Fruit fly (Drosophila melanogaster) Kc167 (cell line): ENCODE data around the gene nAChRalpha1.

Source experiments
- Myc ChIP-seq: fragments of >200 bp; optimal IDR thresholded peaks from 2 replicates; lab custom pipeline; 2017; ENCODE audit warnings: missing external identifiers
- Sin3A ChIP-seq: fragments of >200 bp; optimal IDR thresholded peaks from 2 replicates; lab custom pipeline; 2018; ENCODE audit warnings: missing external identifiers
- h ChIP-seq: fragments of >200 bp; optimal IDR thresholded peaks from 3 replicates; lab custom pipeline; 2018; ENCODE audit warnings: missing external identifiers
- insv ChIP-seq: fragments of >200 bp; optimal IDR thresholded peaks from 3 replicates; lab custom pipeline; 2018; ENCODE audit warnings: missing external identifiers
- psq ChIP-seq: fragments of >200 bp; optimal IDR thresholded peaks from 2 replicates; lab custom pipeline; 2017; ENCODE audit warnings: missing external identifiers
- ttk ChIP-seq: sonication (Bioruptor generic); optimal IDR thresholded peaks from 2 replicates; lab custom pipeline; 2017; ENCODE audit warnings: missing external identifiers

Gene nAChRalpha1

dm6 chr3R:24457057-24457456, at the start of gene nAChRalpha1:
nAChRalpha1 (minus strand) TSS chr3R:24457157.
- TF ChIP-seq insv (lab: Kevin White, UChicago) (no peak), psq (lab: Kevin White, UChicago) (no peak), Sin3A (no peak), Myc (lab: Kevin White, UChicago) (no peak), ttk (lab: Kevin White, UChicago) (no peak), h (lab: Kevin White, UChicago) (no peak)

- TF ChIP-seq Myc (lab: Kevin White, UChicago) = no peak
Measured at dm6 chr3R:24503627-24504026, 46.7 kb upstream of the nAChRalpha1 start.

dm6 chr3R:24496084-24496483, 39.1 kb upstream of the nAChRalpha1 start:
- TF ChIP-seq Myc (lab: Kevin White, UChicago) = no peak
- no peak for TF ChIP-seq ttk (lab: Kevin White, UChicago)
- TF ChIP-seq psq (lab: Kevin White, UChicago) = no peak
- TF ChIP-seq h (lab: Kevin White, UChicago) = no peak
- TF ChIP-seq insv (lab: Kevin White, UChicago) = no peak
- TF ChIP-seq Sin3A = no peak

dm6 chr3R:24484990-24485478, 28.1 kb upstream of the nAChRalpha1 start, which contains the start of gene nAChRalpha2:
nAChRalpha2 (plus strand) TSS chr3R:24485428.
- no peak for TF ChIP-seq insv (lab: Kevin White, UChicago)
- TF ChIP-seq h (lab: Kevin White, UChicago) = no peak
- TF ChIP-seq Myc (lab: Kevin White, UChicago) = no peak
- TF ChIP-seq psq (lab: Kevin White, UChicago) = no peak
- TF ChIP-seq ttk (lab: Kevin White, UChicago) = no peak
- TF ChIP-seq Sin3A = no peak

dm6 chr3R:24481040-24481439, 24.1 kb upstream of the nAChRalpha1 start:
- TF ChIP-seq Myc (lab: Kevin White, UChicago) (no peak), h (lab: Kevin White, UChicago) (no peak), insv (lab: Kevin White, UChicago) (no peak), psq (lab: Kevin White, UChicago) (no peak)

dm6 chr3R:24474760-24475159, 17.8 kb upstream of the nAChRalpha1 start:
- TF ChIP-seq psq (lab: Kevin White, UChicago) = no peak
- TF ChIP-seq ttk (lab: Kevin White, UChicago) = no peak
- no peak for TF ChIP-seq h (lab: Kevin White, UChicago)
- TF ChIP-seq Sin3A = no peak
- no peak for TF ChIP-seq Myc (lab: Kevin White, UChicago)
- no peak for TF ChIP-seq insv (lab: Kevin White, UChicago)

dm6 chr3R:24469097-24469496, 12.1 kb upstream of the nAChRalpha1 start, which contains the start of gene CG31128:
CG31128 (plus strand) TSS chr3R:24469397.
- no peak for TF ChIP-seq h (lab: Kevin White, UChicago)
- TF ChIP-seq ttk (lab: Kevin White, UChicago) = no peak
- TF ChIP-seq Myc (lab: Kevin White, UChicago) = no peak
- no peak for TF ChIP-seq psq (lab: Kevin White, UChicago)
- TF ChIP-seq insv (lab: Kevin White, UChicago) = no peak
- TF ChIP-seq Sin3A = no peak

- no peak for TF ChIP-seq h (lab: Kevin White, UChicago)
- no peak for TF ChIP-seq insv (lab: Kevin White, UChicago)
- TF ChIP-seq Sin3A = no peak
- TF ChIP-seq psq (lab: Kevin White, UChicago) = no peak
- no peak for TF ChIP-seq Myc (lab: Kevin White, UChicago)
- no peak for TF ChIP-seq ttk (lab: Kevin White, UChicago)
Measured at dm6 chr3R:24467237-24467636, 10.3 kb upstream of the nAChRalpha1 start.

- no peak for TF ChIP-seq insv (lab: Kevin White, UChicago)
- TF ChIP-seq h (lab: Kevin White, UChicago) = no peak
- no peak for TF ChIP-seq ttk (lab: Kevin White, UChicago)
- no peak for TF ChIP-seq Sin3A
- TF ChIP-seq Myc (lab: Kevin White, UChicago) = no peak
Measured at dm6 chr3R:24457847-24458246, 890 bp upstream of the nAChRalpha1 start.

dm6 chr3R:24392207-24392939, 64.6 kb downstream of the nAChRalpha1 start, which contains the start of gene CG13616:
CG13616 (plus strand) TSS chr3R:24392889.
- TF ChIP-seq psq (lab: Kevin White, UChicago) (no peak), insv (lab: Kevin White, UChicago) (no peak), Sin3A (no peak), Myc (lab: Kevin White, UChicago) (no peak), h (lab: Kevin White, UChicago) (no peak), ttk (lab: Kevin White, UChicago) (no peak)

- TF ChIP-seq h (lab: Kevin White, UChicago) = no peak
- TF ChIP-seq psq (lab: Kevin White, UChicago) = no peak
Measured at dm6 chr3R:24390239-24390638, 66.7 kb downstream of the nAChRalpha1 start, which contains the start of the genes CG5768 and CG13615. CG5768 (minus strand) TSS chr3R:24390339. CG13615 (plus strand) TSS chr3R:24390518.

- TF ChIP-seq ttk (lab: Kevin White, UChicago) = no peak
- no peak for TF ChIP-seq h (lab: Kevin White, UChicago)
- TF ChIP-seq psq (lab: Kevin White, UChicago) = no peak
- no peak for TF ChIP-seq Myc (lab: Kevin White, UChicago)
- TF ChIP-seq Sin3A = no peak
- no peak for TF ChIP-seq insv (lab: Kevin White, UChicago)
Measured at dm6 chr3R:24386434-24386833, 70.5 kb downstream of the nAChRalpha1 start.
